Worm (Caenorhabditis elegans) whole organism, early embryonic: ENCODE measurements around the gene C54E4.1.

Experiments used
- ama-1 ChIP-seq: fragments of 150-350 bp; optimal IDR thresholded peaks from 2 replicates; lab custom pipeline; 2014
- flt-1 ChIP-seq: fragments of 200-800 bp; sonication (Bioruptor generic); IDR thresholded peaks from 2 replicates; pipeline ENCODE4 v1.3.6; 2022; ENCODE audit warnings: missing genetic modification characterization, missing compliant biosample characterization
- hmbx-1 ChIP-seq: sonication (generic microtip); optimal IDR thresholded peaks from 2 replicates; lab custom pipeline; 2016; ENCODE audit warnings: mild to moderate bottlenecking, missing genetic modification characterization, missing compliant biosample characterization
- tra-4 ChIP-seq: sonication (generic microtip); optimal IDR thresholded peaks from 2 replicates; lab custom pipeline; 2017; ENCODE audit warnings: missing genetic modification characterization, missing compliant biosample characterization

DNA sequence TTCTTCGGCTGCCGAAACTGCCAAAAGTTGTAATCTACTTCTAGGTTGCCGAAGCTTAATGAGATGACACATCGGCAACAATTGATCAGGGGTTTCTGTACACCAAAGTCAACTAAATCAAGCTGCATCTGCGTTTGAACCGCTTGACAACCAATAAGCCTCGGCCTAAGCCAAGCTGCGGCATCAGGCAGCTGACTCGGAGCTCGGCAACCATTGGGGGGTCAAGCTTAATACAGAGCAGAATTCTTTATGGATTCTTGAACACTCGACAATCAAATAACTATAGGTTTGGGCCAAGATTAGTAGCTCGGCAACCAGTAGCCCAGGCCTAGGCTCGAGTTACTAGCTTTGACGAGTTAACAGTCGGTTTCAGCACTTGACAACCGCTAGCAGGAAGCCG lies 45.5 kb downstream of the C54E4.1 start:
- TF ChIP-seq ama-1, result no peak
- TF ChIP-seq tra-4, result no peak
- no peak for TF ChIP-seq flt-1 (GFP tag; lab: Robert Waterston, UW)
- TF ChIP-seq hmbx-1, result no peak
